Worm (Caenorhabditis elegans) whole organism, L2 larva: ENCODE results near the gene nhr-149.
"Not testable (repeated sequence)": the region's sequence is repeated elsewhere in the genome, so short reads cannot be mapped to it uniquely, and the experiment has no call there.

ENCODE experiments used
- alr-1 ChIP-seq: fragments of 150-350 bp; optimal IDR thresholded peaks from 2 replicates; lab custom pipeline; 2014; ENCODE audit warnings: missing biosample characterization, missing genetic modification characterization
- aly-2 ChIP-seq: fragments of 150-350 bp; optimal IDR thresholded peaks from 2 replicates; lab custom pipeline; 2014; ENCODE audit warnings: missing biosample characterization, missing genetic modification characterization
- ama-1 ChIP-seq: fragments of 150-350 bp; optimal IDR thresholded peaks from 2 replicates; lab custom pipeline; 2018; ENCODE audit warnings: inconsistent platforms
- blmp-1 ChIP-seq: sonication (generic microtip); optimal IDR thresholded peaks from 2 replicates; lab custom pipeline; 2017; ENCODE audit warnings: missing genetic modification characterization, mild to moderate bottlenecking, missing compliant biosample characterization, antibody characterized with exemption, moderate library complexity; ENCODE audit not compliant: insufficient read depth
- lsy-2 ChIP-seq, 2 experiments: fragments of 150-350 bp in 1 of 2; sonication (generic microtip) in 1 of 2; optimal IDR thresholded peaks; 2 replicates each; lab custom pipeline; 2014 to 2017; ENCODE audit warnings: missing biosample characterization in 2 of 2, missing genetic modification characterization in 2 of 2
- nhr-237 ChIP-seq: fragments of 150-350 bp; optimal IDR thresholded peaks from 2 replicates; lab custom pipeline; 2014; ENCODE audit warnings: missing biosample characterization, missing genetic modification characterization
- nhr-6 ChIP-seq: fragments of 150-350 bp; optimal IDR thresholded peaks from 2 replicates; lab custom pipeline; 2014; ENCODE audit warnings: missing biosample characterization, missing genetic modification characterization
- peb-1 ChIP-seq: fragments of 150-350 bp; optimal IDR thresholded peaks from 2 replicates; lab custom pipeline; 2014; ENCODE audit warnings: missing biosample characterization, missing genetic modification characterization
- snpc-4 ChIP-seq: fragments of 150-350 bp; optimal IDR thresholded peaks from 2 replicates; lab custom pipeline; 2014; ENCODE audit warnings: missing biosample characterization, missing genetic modification characterization
- unc-39 ChIP-seq: fragments of 150-350 bp; optimal IDR thresholded peaks from 2 replicates; lab custom pipeline; 2014; ENCODE audit warnings: missing biosample characterization, missing genetic modification characterization
- unc-62 ChIP-seq: fragments of 150-350 bp; optimal IDR thresholded peaks from 2 replicates; lab custom pipeline; 2014; ENCODE audit warnings: missing biosample characterization, missing genetic modification reagents, missing genetic modification characterization
- zag-1 ChIP-seq: fragments of 150-350 bp; optimal IDR thresholded peaks from 2 replicates; lab custom pipeline; 2014; ENCODE audit warnings: missing biosample characterization, missing genetic modification characterization

DNA sequence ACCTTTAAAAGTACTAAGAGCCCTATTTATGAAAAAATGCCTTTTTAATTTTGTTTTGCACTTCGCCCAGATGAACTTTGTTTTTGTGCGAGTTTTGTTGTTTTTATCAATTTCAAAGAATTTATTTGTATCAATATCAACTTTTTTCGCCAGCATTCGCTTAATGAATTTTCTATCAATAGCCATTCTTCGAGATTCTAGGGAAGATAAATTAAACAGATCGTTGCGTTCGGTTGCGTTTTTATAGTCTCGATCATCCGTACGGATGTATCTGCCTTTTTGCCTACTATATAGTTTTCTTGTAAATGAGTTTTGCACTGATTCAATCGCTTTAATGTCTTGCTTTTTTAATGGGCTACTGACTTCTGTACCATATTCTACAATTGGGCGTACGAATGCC, 3.9 kb downstream of the nhr-149 start, which contains the start of gene nhr-147:
- TF ChIP-seq snpc-4; nhr-6 (tag; lab: Kevin White, UChicago); unc-62; peb-1 (tag; lab: Kevin White, UChicago); nhr-237 (tag; lab: Kevin White, UChicago); alr-1 (tag; lab: Kevin White, UChicago); blmp-1; zag-1 (tag; lab: Kevin White, UChicago); lsy-2 (tag; optimal IDR thresholded peaks at IDR 0.05; lab: Kevin White, UChicago); ama-1 (lab: Kevin White, UChicago); aly-2 (tag; lab: Kevin White, UChicago); unc-39 (tag; lab: Kevin White, UChicago): not testable (repeated sequence)
